Fruit fly (Drosophila melanogaster) whole organism, prepupa: ENCODE results near the gene CG31635.

Source experiments
- CG10669 ChIP-seq: fragments of 200-800 bp; sonication (Bioruptor generic); optimal IDR thresholded peaks from 3 replicates; lab custom pipeline; 2018; ENCODE audit warnings: missing biosample characterization, mild to moderate bottlenecking, missing genetic modification characterization, moderate library complexity
- CG11762 ChIP-seq: fragments of 200-800 bp; sonication (Bioruptor generic); optimal IDR thresholded peaks from 3 replicates; lab custom pipeline; 2016; ENCODE audit warnings: missing biosample characterization, missing genetic modification characterization; ENCODE audit not compliant: insufficient read depth
- CG1621 ChIP-seq: fragments of 200-800 bp; sonication (Bioruptor generic); optimal IDR thresholded peaks from 3 replicates; lab custom pipeline; 2018; ENCODE audit warnings: missing biosample characterization, mild to moderate bottlenecking, missing genetic modification characterization
- CG16779 ChIP-seq: fragments of 200-800 bp; sonication (Bioruptor generic); optimal IDR thresholded peaks from 3 replicates; lab custom pipeline; 2017; ENCODE audit warnings: missing biosample characterization, mild to moderate bottlenecking, missing genetic modification characterization
- CG3032 ChIP-seq: fragments of 200-800 bp; optimal IDR thresholded peaks from 2 replicates; lab custom pipeline; 2019; ENCODE audit warnings: missing biosample characterization, mild to moderate bottlenecking, missing genetic modification characterization, moderate library complexity
- CG3919 ChIP-seq: fragments of 200-800 bp; sonication (Bioruptor generic); optimal IDR thresholded peaks from 3 replicates; lab custom pipeline; 2016; ENCODE audit warnings: missing biosample characterization, missing genetic modification characterization
- CG4318 ChIP-seq: fragments of 200-800 bp; sonication (Bioruptor generic); optimal IDR thresholded peaks from 3 replicates; lab custom pipeline; 2017; ENCODE audit warnings: missing biosample characterization, mild to moderate bottlenecking, missing genetic modification characterization
- CG6276 ChIP-seq: fragments of 200-800 bp; sonication (Bioruptor generic); optimal IDR thresholded peaks from 2 replicates; lab custom pipeline; 2017; ENCODE audit warnings: missing biosample characterization, mild to moderate bottlenecking, missing genetic modification characterization
- CG6808 ChIP-seq: fragments of 200-800 bp; sonication (Bioruptor generic); optimal IDR thresholded peaks from 3 replicates; lab custom pipeline; 2017; ENCODE audit warnings: missing biosample characterization, missing genetic modification characterization, mild to moderate bottlenecking, moderate library complexity, missing genetic modification reagents
- CG6854 ChIP-seq: fragments of 200-800 bp; sonication (Bioruptor generic); optimal IDR thresholded peaks from 2 replicates; lab custom pipeline; 2017; ENCODE audit warnings: missing biosample characterization, mild to moderate bottlenecking, missing genetic modification characterization
- CG8119 ChIP-seq: fragments of 200-800 bp; sonication (Bioruptor generic); IDR thresholded peaks from 3 replicates; pipeline ENCODE4 v1.3.6; 2022; ENCODE audit warnings: missing biosample characterization, missing genetic modification characterization
- CG8319 ChIP-seq: fragments of 200-800 bp; sonication (Bioruptor generic); optimal IDR thresholded peaks from 3 replicates; lab custom pipeline; 2016; ENCODE audit warnings: missing biosample characterization, missing genetic modification characterization
- CG8632 ChIP-seq: fragments of 200-800 bp; sonication (Bioruptor generic); optimal IDR thresholded peaks from 3 replicates; lab custom pipeline; 2016; ENCODE audit warnings: missing biosample characterization, missing genetic modification characterization
- CG9139 ChIP-seq: fragments of 200-800 bp; sonication (Bioruptor generic); optimal IDR thresholded peaks from 3 replicates; lab custom pipeline; 2017; ENCODE audit warnings: missing biosample characterization, mild to moderate bottlenecking, missing genetic modification characterization
- Eip75B ChIP-seq: fragments of 200-800 bp; sonication (Bioruptor generic); optimal IDR thresholded peaks from 3 replicates; lab custom pipeline; 2016; ENCODE audit warnings: missing biosample characterization, missing genetic modification characterization
- Eip93F ChIP-seq: fragments of 200-800 bp; sonication (Bioruptor generic); optimal IDR thresholded peaks from 2 replicates; lab custom pipeline; 2016; ENCODE audit warnings: missing biosample characterization, mild to moderate bottlenecking, missing genetic modification characterization
- Ets21C ChIP-seq: fragments of 200-800 bp; sonication (Bioruptor generic); optimal IDR thresholded peaks from 3 replicates; lab custom pipeline; 2016; ENCODE audit warnings: missing biosample characterization, missing genetic modification characterization
- Gug ChIP-seq: fragments of 200-800 bp; sonication (Bioruptor generic); IDR thresholded peaks from 2 replicates; pipeline ENCODE4 v1.3.6; 2022; ENCODE audit warnings: missing biosample characterization, missing genetic modification characterization
- Hr38 ChIP-seq: sonication (Bioruptor generic); optimal IDR thresholded peaks from 2 replicates; lab custom pipeline; 2016; ENCODE audit warnings: missing biosample characterization, missing genetic modification characterization
- Lpt ChIP-seq: fragments of 200-800 bp; sonication (Bioruptor generic); optimal IDR thresholded peaks from 3 replicates; lab custom pipeline; 2016; ENCODE audit warnings: missing biosample characterization, missing genetic modification characterization
- Met ChIP-seq: fragments of 200-800 bp; sonication (Bioruptor generic); optimal IDR thresholded peaks from 3 replicates; lab custom pipeline; 2016; ENCODE audit warnings: missing biosample characterization, missing genetic modification characterization
- Sox102F ChIP-seq: fragments of 200-800 bp; sonication (Bioruptor generic); optimal IDR thresholded peaks from 2 replicates; lab custom pipeline; 2016; ENCODE audit warnings: missing biosample characterization, mild to moderate bottlenecking, missing genetic modification characterization
- Sox14 ChIP-seq: fragments of 200-800 bp; sonication (Bioruptor generic); optimal IDR thresholded peaks from 3 replicates; lab custom pipeline; 2016; ENCODE audit warnings: missing biosample characterization, missing genetic modification characterization
- Sox15 ChIP-seq: fragments of 200-800 bp; sonication (Bioruptor generic); optimal IDR thresholded peaks from 3 replicates; lab custom pipeline; 2016; ENCODE audit warnings: missing biosample characterization, missing genetic modification characterization
- achi ChIP-seq: fragments of 200-800 bp; sonication (Bioruptor generic); optimal IDR thresholded peaks from 3 replicates; lab custom pipeline; 2016; ENCODE audit warnings: missing biosample characterization, missing genetic modification characterization
- acj6 ChIP-seq: fragments of 200-800 bp; sonication (Bioruptor generic); optimal IDR thresholded peaks from 3 replicates; lab custom pipeline; 2016; ENCODE audit warnings: missing biosample characterization, missing genetic modification characterization
- dac ChIP-seq: fragments of 200-800 bp; sonication (Bioruptor generic); optimal IDR thresholded peaks from 2 replicates; lab custom pipeline; 2017; ENCODE audit warnings: missing biosample characterization, mild to moderate bottlenecking, missing genetic modification characterization
- eg ChIP-seq: fragments of 200-800 bp; sonication (Bioruptor generic); IDR thresholded peaks from 3 replicates; pipeline ENCODE4 v1.3.6; 2022; ENCODE audit warnings: missing biosample characterization, missing genetic modification characterization
- esn ChIP-seq: fragments of 200-800 bp; sonication (Bioruptor generic); optimal IDR thresholded peaks from 2 replicates; lab custom pipeline; 2016; ENCODE audit warnings: missing biosample characterization, mild to moderate bottlenecking, missing genetic modification characterization, moderate library complexity
- fkh ChIP-seq: fragments of 200-800 bp; sonication (Bioruptor generic); optimal IDR thresholded peaks from 3 replicates; lab custom pipeline; 2017; ENCODE audit warnings: missing biosample characterization, mild to moderate bottlenecking, missing genetic modification characterization, moderate library complexity
- spab ChIP-seq: fragments of 200-800 bp; sonication (Bioruptor generic); optimal IDR thresholded peaks from 2 replicates; lab custom pipeline; 2017; ENCODE audit warnings: missing biosample characterization, mild to moderate bottlenecking, missing genetic modification characterization, missing genetic modification reagents
- ss ChIP-seq, 2 experiments: fragments of 200-800 bp; sonication (Bioruptor generic); optimal IDR thresholded peaks; 2 replicates in 1 of 2; 3 replicates in 1 of 2; lab custom pipeline; 2017 to 2018; ENCODE audit warnings: mild to moderate bottlenecking in 2 of 2, missing biosample characterization in 2 of 2, missing genetic modification characterization in 2 of 2, moderate library complexity in 1 of 2
- svp ChIP-seq: fragments of 200-800 bp; sonication (Bioruptor generic); peaks from one replicate; lab custom pipeline; 2016; ENCODE audit warnings: missing biosample characterization, missing genetic modification characterization
- topi ChIP-seq: fragments of 200-800 bp; sonication (Bioruptor generic); optimal IDR thresholded peaks from 3 replicates; lab custom pipeline; 2016; ENCODE audit warnings: missing biosample characterization, missing genetic modification characterization
- vri ChIP-seq: fragments of 200-800 bp; sonication (Bioruptor generic); optimal IDR thresholded peaks from 3 replicates; lab custom pipeline; 2016; ENCODE audit warnings: missing biosample characterization, mild to moderate bottlenecking, missing genetic modification characterization

Gene CG31635

DNA sequence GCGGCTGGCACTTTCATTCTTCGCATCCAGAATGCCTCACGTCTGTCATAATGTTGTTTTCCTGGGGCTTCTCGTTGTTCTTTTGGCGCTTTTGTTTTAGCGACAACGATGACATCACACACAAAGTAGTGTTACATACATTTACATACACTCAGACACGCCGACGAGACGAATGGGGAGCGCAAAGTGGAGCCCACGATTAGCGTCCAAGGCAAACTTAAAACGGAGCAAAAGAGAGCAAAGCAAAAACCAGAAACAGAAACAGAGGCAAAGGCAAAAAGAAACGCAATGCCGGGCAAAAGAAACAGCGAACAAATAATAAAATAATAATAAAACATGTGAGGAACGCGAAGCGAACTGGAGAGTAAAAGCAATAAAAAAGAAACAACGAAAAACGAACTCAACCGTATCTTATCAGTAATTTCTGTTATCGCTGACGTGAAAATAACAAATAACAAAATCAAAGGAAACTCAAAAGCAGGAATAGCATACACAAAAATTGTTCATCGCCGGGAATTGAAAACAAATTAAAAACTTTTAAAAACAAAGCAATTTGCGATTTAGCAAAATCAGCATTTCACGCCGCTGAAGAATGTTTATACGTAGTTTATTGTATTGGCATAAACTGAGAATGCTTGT lies 4.4 kb downstream of the CG31635 start (continued):
- TF ChIP-seq Lpt (GFP tag; lab: Kevin White, UChicago) (no peak), Ets21C (GFP tag; lab: Kevin White, UChicago) (no peak), CG6276 (GFP tag; lab: Kevin White, UChicago) (peak; percentile 34), CG4318 (GFP tag; lab: Kevin White, UChicago) (no peak), vri (peak; percentile 72), dac (GFP tag; lab: Kevin White, UChicago) (no peak), CG6854 (GFP tag; lab: Kevin White, UChicago) (no peak), CG1621 (no peak), Met (peak; percentile 17), Sox14 (GFP tag; lab: Kevin White, UChicago) (no peak), Hr38 (GFP tag; lab: Kevin White, UChicago) (no peak), Gug (GFP tag; lab: Robert Waterston, UW) (no peak), CG11762 (GFP tag; lab: Kevin White, UChicago) (no peak), Eip75B (GFP tag; lab: Kevin White, UChicago) (no peak), CG10669 (GFP tag; lab: Kevin White, UChicago) (no peak), ss (GFP tag; optimal IDR thresholded peaks at IDR 0.05; lab: Kevin White, UChicago) (peak in 1 of 2 experiments; percentile 52), CG3032 (tag; lab: Kevin White, UChicago) (no peak), CG8319 (GFP tag; lab: Kevin White, UChicago) (no peak), topi (GFP tag; lab: Kevin White, UChicago) (no peak), CG16779 (tag; lab: Kevin White, UChicago) (peak; percentile 45), CG8632 (no peak), acj6 (no peak), CG9139 (GFP tag; lab: Kevin White, UChicago) (no peak), CG8119 (GFP tag; lab: Robert Waterston, UW) (0 out of 3 replicates have a peak, but pooled peaks have one; percentile 26)
- TF ChIP-seq, all 60 proteins: peak for 13

DNA sequence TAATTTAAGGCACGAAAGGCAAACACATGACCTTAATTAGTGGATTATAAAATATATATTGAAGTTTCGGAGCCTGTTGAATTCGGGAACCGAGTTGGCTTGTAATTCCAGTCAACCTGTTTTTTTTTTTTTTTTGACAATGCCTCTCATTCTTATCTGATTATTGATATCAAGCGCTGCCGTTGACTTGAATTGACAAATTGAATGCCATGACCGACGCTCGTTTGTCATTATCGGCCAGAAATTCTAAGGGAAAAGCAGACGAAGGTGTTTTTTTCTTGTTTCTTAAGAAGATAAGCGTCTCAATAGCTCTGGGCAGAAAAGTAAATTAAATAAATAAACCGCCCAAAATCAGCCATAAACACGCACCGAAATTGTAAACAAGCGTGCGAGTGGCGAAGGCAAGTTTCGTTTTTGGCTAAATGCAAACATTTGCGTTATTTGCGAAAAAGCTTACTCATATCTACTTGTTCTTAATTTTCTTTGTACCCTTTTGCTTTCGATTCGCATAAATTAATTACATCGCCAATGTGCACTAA lies 5.6 kb downstream of the CG31635 start:
- TF ChIP-seq Sox102F (GFP tag; lab: Kevin White, UChicago) = no peak
- TF ChIP-seq fkh (GFP tag; lab: Kevin White, UChicago) = peak; percentile 81
- no peak for TF ChIP-seq spab
- TF ChIP-seq CG9139 (GFP tag; lab: Kevin White, UChicago) = no peak
- TF ChIP-seq esn (GFP tag; lab: Kevin White, UChicago) = peak; percentile 9
- TF ChIP-seq svp = peak; percentile 42
- TF ChIP-seq Eip93F = peak; percentile 14
- TF ChIP-seq eg (GFP tag; lab: Robert Waterston, UW) = no peak
- no peak for TF ChIP-seq CG3919 (GFP tag; lab: Kevin White, UChicago)
- no peak for TF ChIP-seq CG6808 (GFP tag; lab: Kevin White, UChicago)
- peak; percentile 39 for TF ChIP-seq vri

dm6 chr2L:6632307-6632706 lies 16.6 kb downstream of the CG31635 start, which contains the start of gene Oatp26F:
Oatp26F (minus strand) TSS chr2L:6632407.
- TF ChIP-seq Sox15 = no peak
- peak; percentile 12 for TF ChIP-seq svp
- TF ChIP-seq achi (GFP tag; lab: Kevin White, UChicago) = no peak

DNA sequence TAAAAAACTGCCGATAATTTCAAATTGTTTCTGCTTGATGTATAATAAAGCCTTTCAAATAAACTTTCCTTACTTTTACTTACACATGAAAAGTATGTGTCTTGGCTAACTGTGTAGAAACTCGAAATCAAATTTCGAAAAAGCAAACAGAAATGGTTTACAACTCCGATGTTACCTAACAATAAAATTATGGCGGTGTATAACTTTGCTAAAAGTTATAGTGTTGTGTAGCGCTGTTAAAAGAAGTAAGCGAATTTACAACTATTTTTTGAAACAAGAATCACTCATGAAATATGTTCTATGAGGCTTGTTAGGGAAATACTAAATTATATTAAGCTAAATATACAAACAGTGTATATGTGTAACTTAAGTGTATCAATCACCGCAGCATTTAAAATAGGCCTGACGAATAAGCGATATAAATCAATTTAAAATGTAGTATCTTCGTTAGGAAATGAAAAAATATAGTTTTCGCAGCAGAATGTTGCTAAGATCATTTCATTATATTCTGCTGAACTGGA lies 26.2 kb downstream of the CG31635 start, which contains the start of gene CG34345:
CG34345 (plus strand) TSS at position 471 of the 521 bp plus-strand sequence.
- no peak for TF ChIP-seq CG8632
- TF ChIP-seq vri = peak; percentile 72
